Worm (Caenorhabditis elegans): ENCODE data around the gene zip-9.

ce11 chrV:10903748-10904147, 38.5 kb upstream of the zip-9 start, which contains the start of gene F32D8.15:
- TF ChIP-seq snpc-4 (tag; optimal IDR thresholded peaks at IDR 0.05): no peak
- no peak for TF ChIP-seq unc-55 (GFP tag; optimal IDR thresholded peaks at IDR 0.05)
- TF ChIP-seq ztf-4 (tag; optimal IDR thresholded peaks at IDR 0.05): no peak
- TF ChIP-seq alr-1 (tag; optimal IDR thresholded peaks at IDR 0.05): no peak
- TF ChIP-seq zag-1 (tag; optimal IDR thresholded peaks at IDR 0.05): no peak
- TF ChIP-seq elt-3 (tag; optimal IDR thresholded peaks at IDR 0.05): no peak
- no peak for TF ChIP-seq unc-62 (GFP tag; optimal IDR thresholded peaks at IDR 0.05)
- TF ChIP-seq ztf-11 (tag; optimal IDR thresholded peaks at IDR 0.05): no peak
- TF ChIP-seq dmd-4 (tag; optimal IDR thresholded peaks at IDR 0.05): no peak
